Worm (Caenorhabditis elegans): ENCODE measurements around the gene W03F9.2.

Gene W03F9.2

ce11 chrV:116243-116642, 11.6 kb downstream of the W03F9.2 start:
- peak in 1 of 2 experiments; percentile 45 for TF ChIP-seq unc-62 (GFP tag; optimal IDR thresholded peaks at IDR 0.05 in 1 of 2)
- TF ChIP-seq unc-62 (tag; optimal IDR thresholded peaks at IDR 0.05), result no peak
- 0 out of 2 replicates have a peak, but pooled peaks have one; percentile 30 for TF ChIP-seq lim-7 (GFP tag; IDR thresholded peaks at IDR 0.05)
- peak; percentile 65 for TF ChIP-seq aha-1 (tag)
- no peak for TF ChIP-seq nhr-10 (tag; optimal IDR thresholded peaks at IDR 0.05)
- TF ChIP-seq set-16 (GFP tag; IDR thresholded peaks at IDR 0.05), result peak; percentile 86

ce11 chrV:104474-104873, 23.4 kb downstream of the W03F9.2 start, which contains the start of gene picd-1:
Gene picd-1, plus strand, starts transcription at chrV:104825.
- TF ChIP-seq Y105C5A.15 (GFP tag; IDR thresholded peaks at IDR 0.05), result no peak
- no peak for TF ChIP-seq F44E2.7 (GFP tag; IDR thresholded peaks at IDR 0.05)
- no peak for TF ChIP-seq dmd-9 (GFP tag; IDR thresholded peaks at IDR 0.05)
- no peak for TF ChIP-seq zfp-2 (tag; optimal IDR thresholded peaks at IDR 0.05)
- no peak for TF ChIP-seq sdz-12 (GFP tag; optimal IDR thresholded peaks at IDR 0.05)
- TF ChIP-seq daf-8 (GFP tag; IDR thresholded peaks at IDR 0.05), result no peak
- TF ChIP-seq ctbp-1 (GFP tag; IDR thresholded peaks at IDR 0.05), result no peak
- no peak for TF ChIP-seq nhr-42 (GFP tag; IDR thresholded peaks at IDR 0.05)
- no peak for TF ChIP-seq php-3 (GFP tag; IDR thresholded peaks at IDR 0.05)
- TF ChIP-seq lin-29 (GFP tag; IDR thresholded peaks at IDR 0.05), result no peak
- TF ChIP-seq nhr-76 (tag; optimal IDR thresholded peaks at IDR 0.05), result no peak
- TF ChIP-seq unc-130 (GFP tag; optimal IDR thresholded peaks at IDR 0.05), result no peak
- TF ChIP-seq mxl-2 (GFP tag; conservative IDR thresholded peaks at IDR 0.05), result no peak
- TF ChIP-seq lin-15B (tag; optimal IDR thresholded peaks at IDR 0.05), result peak; percentile 92
- no peak for TF ChIP-seq jun-1 (tag; optimal IDR thresholded peaks at IDR 0.05)
- TF ChIP-seq set-16 (GFP tag; IDR thresholded peaks at IDR 0.05), result no peak
- no peak for TF ChIP-seq lin-1 (GFP tag; IDR thresholded peaks at IDR 0.05)
- TF ChIP-seq nhr-77 (tag; optimal IDR thresholded peaks at IDR 0.05), result peak; percentile 36
- no peak for TF ChIP-seq mdl-1 (tag; optimal IDR thresholded peaks at IDR 0.05)
- no peak for TF ChIP-seq duxl-1 (tag; optimal IDR thresholded peaks at IDR 0.05; ENCODE audit: poor library complexity)
- peak; percentile 50; the same call in 1 of the 2 replicates for TF ChIP-seq hmg-1.1 (GFP tag; IDR thresholded peaks at IDR 0.05)
- TF ChIP-seq hlh-30 (tag; optimal IDR thresholded peaks at IDR 0.05; ENCODE audit: insufficient read depth), result peak; percentile 58
- peak; percentile 99 for TF ChIP-seq T20F7.1 (GFP tag; optimal IDR thresholded peaks at IDR 0.05)
- TF ChIP-seq lin-39 (tag; optimal IDR thresholded peaks at IDR 0.05), result no peak
- TF ChIP-seq unc-39 (tag; optimal IDR thresholded peaks at IDR 0.05), result no peak
- peak in 1 of 2 experiments; percentile 75 for TF ChIP-seq unc-62 (GFP tag; optimal IDR thresholded peaks at IDR 0.05 in 1 of 2)
- TF ChIP-seq unc-62 (tag; optimal IDR thresholded peaks at IDR 0.05), result no peak
- TF ChIP-seq nhr-11 (tag; optimal IDR thresholded peaks at IDR 0.05), result peak; percentile 27
- TF ChIP-seq fos-1 (tag; optimal IDR thresholded peaks at IDR 0.05), result no peak
- peak; percentile 98 for TF ChIP-seq Y48G9A.11 (GFP tag; IDR thresholded peaks at IDR 0.05)
- peak; percentile 71 for TF ChIP-seq nhr-6 (tag; optimal IDR thresholded peaks at IDR 0.05)
- no peak for TF ChIP-seq snpc-1.2 (GFP tag; IDR thresholded peaks at IDR 0.05)
- no peak for TF ChIP-seq saeg-2 (GFP tag; IDR thresholded peaks at IDR 0.05)
- no peak for TF ChIP-seq vab-7 (GFP tag; IDR thresholded peaks at IDR 0.05)
- TF ChIP-seq lin-38 (GFP tag; IDR thresholded peaks at IDR 0.05), result peak; percentile 59
- peak; percentile 97 for TF ChIP-seq aha-1 (tag)
- TF ChIP-seq dve-1 (tag; optimal IDR thresholded peaks at IDR 0.05; ENCODE audit: insufficient read depth), result peak; percentile 72
- TF ChIP-seq F26F4.8 (GFP tag; conservative IDR thresholded peaks at IDR 0.05), result no peak
- peak; percentile 39 for TF ChIP-seq nhr-25 (tag; optimal IDR thresholded peaks at IDR 0.05; ENCODE audit: borderline replicate concordance, insufficient read depth)
- TF ChIP-seq dpl-1 (GFP tag; optimal IDR thresholded peaks at IDR 0.05), result peak; percentile 84
- TF ChIP-seq nhr-48 (tag; optimal IDR thresholded peaks at IDR 0.05), result no peak
- TF ChIP-seq fkh-10 (GFP tag; optimal IDR thresholded peaks at IDR 0.05), result peak; percentile 42
- TF ChIP-seq daf-12 (tag; optimal IDR thresholded peaks at IDR 0.05), result no peak
- no peak for TF ChIP-seq skn-1 (tag; optimal IDR thresholded peaks at IDR 0.05)
- peak; percentile 48 for TF ChIP-seq hlh-11 (tag; optimal IDR thresholded peaks at IDR 0.05)
- no peak for TF ChIP-seq dmd-6 (GFP tag; IDR thresholded peaks at IDR 0.05)
- TF ChIP-seq daf-16 (GFP tag; optimal IDR thresholded peaks at IDR 0.05), result no peak
- peak; percentile 34 for TF ChIP-seq daf-16 (tag; optimal IDR thresholded peaks at IDR 0.05)
